Fruit fly (Drosophila melanogaster) whole organism, pupa: ENCODE measurements around the gene retinin.

Experiments
- CG12605 ChIP-seq: fragments of 200-800 bp; sonication (Bioruptor generic); IDR thresholded peaks from 2 replicates; pipeline ENCODE4 v1.3.6; 2022; ENCODE audit warnings: missing biosample characterization, missing genetic modification characterization
- CG13204 ChIP-seq: fragments of 200-800 bp; sonication (Bioruptor generic); optimal IDR thresholded peaks from 2 replicates; lab custom pipeline; 2018; ENCODE audit warnings: missing biosample characterization, mild to moderate bottlenecking, missing genetic modification characterization, moderate library complexity
- CG14655 ChIP-seq: fragments of 200-800 bp; sonication (Bioruptor generic); optimal IDR thresholded peaks from 3 replicates; lab custom pipeline; 2017; ENCODE audit warnings: mild to moderate bottlenecking, missing biosample characterization, missing genetic modification reagents, missing genetic modification characterization
- CG17806 ChIP-seq: fragments of 200-800 bp; sonication (Bioruptor generic); optimal IDR thresholded peaks from 2 replicates; lab custom pipeline; 2018; ENCODE audit warnings: missing biosample characterization, mild to moderate bottlenecking, missing genetic modification characterization, moderate library complexity
- CG32121 ChIP-seq: fragments of 200-800 bp; sonication (Bioruptor generic); IDR thresholded peaks from 2 replicates; pipeline ENCODE4 v1.3.6; 2022; ENCODE audit warnings: missing biosample characterization, missing genetic modification characterization
- CG34367 ChIP-seq: fragments of 200-800 bp; sonication (Bioruptor generic); optimal IDR thresholded peaks from 2 replicates; lab custom pipeline; 2018; ENCODE audit warnings: missing biosample characterization, mild to moderate bottlenecking, missing genetic modification characterization
- CG4496 ChIP-seq: fragments of 200-800 bp; sonication (Bioruptor generic); IDR thresholded peaks from 3 replicates; pipeline ENCODE4 v1.3.6; 2022; ENCODE audit warnings: missing biosample characterization, missing genetic modification characterization
- CG8301 ChIP-seq: fragments of 200-800 bp; sonication (Bioruptor generic); optimal IDR thresholded peaks from 2 replicates; lab custom pipeline; 2018; ENCODE audit warnings: missing biosample characterization, mild to moderate bottlenecking, missing genetic modification characterization
- EcR ChIP-seq: fragments of 200-800 bp; sonication (Bioruptor generic); optimal IDR thresholded peaks from 3 replicates; lab custom pipeline; 2019; ENCODE audit warnings: missing biosample characterization, missing genetic modification characterization, mild to moderate bottlenecking, moderate library complexity, missing genetic modification reagents
- Ets98B ChIP-seq: fragments of 200-800 bp; sonication (Bioruptor generic); IDR thresholded peaks from 2 replicates; pipeline ENCODE4 v1.3.6; 2022; ENCODE audit warnings: missing biosample characterization, missing genetic modification characterization
- Pif1A ChIP-seq: fragments of 200-800 bp; sonication (Bioruptor generic); optimal IDR thresholded peaks from 3 replicates; lab custom pipeline; 2016; ENCODE audit warnings: missing biosample characterization, missing genetic modification characterization
- Pif1B ChIP-seq: fragments of 200-800 bp; sonication (Bioruptor generic); optimal IDR thresholded peaks from 3 replicates; lab custom pipeline; 2016; ENCODE audit warnings: missing biosample characterization, missing genetic modification characterization
- Snoo ChIP-seq: fragments of 200-800 bp; sonication (Bioruptor generic); optimal IDR thresholded peaks from 3 replicates; lab custom pipeline; 2017; ENCODE audit warnings: missing biosample characterization, mild to moderate bottlenecking, missing genetic modification characterization, inconsistent platforms
- fd96Ca ChIP-seq: fragments of 200-800 bp; sonication (Bioruptor generic); IDR thresholded peaks from 3 replicates; pipeline ENCODE4 v1.3.6; 2022; ENCODE audit warnings: missing biosample characterization, missing genetic modification characterization
- gl ChIP-seq: fragments of 200-800 bp; sonication (Bioruptor generic); optimal IDR thresholded peaks from 2 replicates; lab custom pipeline; 2018; ENCODE audit warnings: missing biosample characterization, mild to moderate bottlenecking, missing genetic modification characterization
- rn ChIP-seq: fragments of 200-800 bp; sonication (Bioruptor generic); IDR thresholded peaks from 2 replicates; pipeline ENCODE4 v1.3.6; 2022; ENCODE audit warnings: missing biosample characterization, missing genetic modification characterization

Gene retinin

dm6 chr3L:16377768-16378764, 46.3 kb downstream of the retinin start, which contains the start of gene roq:
Gene roq (minus strand): TSS chr3L:16378566.
- TF ChIP-seq CG12605 (GFP tag; lab: Robert Waterston, UW) = peak; percentile 16; the same call in 1 of the 2 replicates
- no peak for TF ChIP-seq CG34367 (tag; lab: Kevin White, UChicago)
- TF ChIP-seq gl (tag; lab: Kevin White, UChicago) = peak; percentile 11
- peak; percentile 29 for TF ChIP-seq EcR (GFP tag; lab: Kevin White, UChicago)
- TF ChIP-seq, all 21 proteins: peak for 3

- TF ChIP-seq CG8301 (tag; lab: Kevin White, UChicago) (peak; percentile 21), Pif1B (GFP tag; lab: Kevin White, UChicago) (no peak)
These were observed 49.0 kb downstream of the retinin start for dm6 chr3L:16380770-16381169.

dm6 chr3L:16381184-16381797, 49.6 kb downstream of the retinin start, which contains the start of gene Agpat4:
Gene Agpat4 (minus strand): TSS chr3L:16381570.
- TF ChIP-seq CG12605 (GFP tag; lab: Robert Waterston, UW) = no peak
- TF ChIP-seq CG34367 (tag; lab: Kevin White, UChicago) = no peak
- no peak for TF ChIP-seq Pif1A (GFP tag; lab: Kevin White, UChicago)
- TF ChIP-seq CG8301 (tag; lab: Kevin White, UChicago) = no peak
- TF ChIP-seq rn = no peak
- no peak for TF ChIP-seq Snoo (tag; lab: Kevin White, UChicago)
- TF ChIP-seq fd96Ca (GFP tag; lab: Robert Waterston, UW) = no peak
- TF ChIP-seq Ets98B = no peak
- no peak for TF ChIP-seq CG13204
- no peak for TF ChIP-seq CG17806
- TF ChIP-seq CG32121 = no peak
- TF ChIP-seq CG4496 (GFP tag; lab: Robert Waterston, UW) = no peak
- no peak for TF ChIP-seq CG14655
